Worm (Caenorhabditis elegans): ENCODE data around the gene T07G12.5.

T07G12.5 gene

ce11 chrIV:10505016-10505415 lies 39.9 kb downstream of the T07G12.5 start (continued):
- TF ChIP-seq aly-2 (tag; optimal IDR thresholded peaks at IDR 0.05) (no peak), snu-23 (GFP tag; optimal IDR thresholded peaks at IDR 0.05) (peak; percentile 13), fkh-10 (GFP tag; optimal IDR thresholded peaks at IDR 0.05) (peak; percentile 26), dpl-1 (GFP tag; optimal IDR thresholded peaks at IDR 0.05) (no peak)

ce11 chrIV:10503750-10504232 lies 41.1 kb downstream of the T07G12.5 start:
- TF ChIP-seq C04F5.9 (tag; optimal IDR thresholded peaks at IDR 0.05) (no peak), irx-1 (tag; optimal IDR thresholded peaks at IDR 0.05) (peak; percentile 36), lin-35 (GFP tag; optimal IDR thresholded peaks at IDR 0.05) (peak; percentile 30 to 35), mab-9 (GFP tag; IDR thresholded peaks at IDR 0.05) (no peak), dpl-1 (GFP tag; optimal IDR thresholded peaks at IDR 0.05) (no peak), unc-62 (GFP tag; optimal IDR thresholded peaks at IDR 0.05) (no peak), snpc-4 (tag; optimal IDR thresholded peaks at IDR 0.05) (no peak), efl-1 (optimal IDR thresholded peaks at IDR 0.05) (peak; percentile 41 to 44), efl-1 (GFP tag; optimal IDR thresholded peaks at IDR 0.05 in 1 of 2) (peak; percentile 12 to 23), unc-30 (tag; optimal IDR thresholded peaks at IDR 0.05) (no peak), egl-13 (tag; optimal IDR thresholded peaks at IDR 0.05) (peak; percentile 71), nhr-20 (tag; optimal IDR thresholded peaks at IDR 0.05) (peak; percentile 59), nhr-237 (tag; optimal IDR thresholded peaks at IDR 0.05) (no peak), pax-3 (tag; optimal IDR thresholded peaks at IDR 0.05) (peak; percentile 41), nhr-85 (tag) (no peak), lin-39 (tag; optimal IDR thresholded peaks at IDR 0.05) (no peak), alr-1 (tag; optimal IDR thresholded peaks at IDR 0.05; ENCODE audit: borderline replicate concordance) (no peak), lsy-2 (tag; optimal IDR thresholded peaks at IDR 0.05) (peak; percentile 11 to 65), nhr-19 (GFP tag; conservative IDR thresholded peaks at IDR 0.05) (peak; percentile 47; the same call in 1 of the 2 replicates), rnt-1 (tag; optimal IDR thresholded peaks at IDR 0.05) (peak; percentile 35), swsn-7 (tag; optimal IDR thresholded peaks at IDR 0.05) (peak; percentile 69), tlp-1 (tag; optimal IDR thresholded peaks at IDR 0.05) (no peak), unc-130 (tag; optimal IDR thresholded peaks at IDR 0.05) (no peak), nhr-77 (tag; optimal IDR thresholded peaks at IDR 0.05) (peak; percentile 26), mep-1 (tag; optimal IDR thresholded peaks at IDR 0.05) (peak; percentile 70), ceh-63 (GFP tag; optimal IDR thresholded peaks at IDR 0.05) (no peak), F16B12.6 (tag; optimal IDR thresholded peaks at IDR 0.05) (peak; percentile 23), sox-4 (tag; optimal IDR thresholded peaks at IDR 0.05) (no peak), sptf-1 (tag; optimal IDR thresholded peaks at IDR 0.05) (no peak), fkh-8 (tag; optimal IDR thresholded peaks at IDR 0.05) (peak; percentile 91), lin-13 (GFP tag; optimal IDR thresholded peaks at IDR 0.05) (peak; percentile 33), lin-14 (GFP tag; optimal IDR thresholded peaks at IDR 0.05) (peak; percentile 94), fos-1 (tag; optimal IDR thresholded peaks at IDR 0.05) (peak; percentile 59), Y116A8C.19 (tag; optimal IDR thresholded peaks at IDR 0.05; ENCODE audit: borderline replicate concordance) (no peak), ztf-11 (tag; optimal IDR thresholded peaks at IDR 0.05) (peak in 1 of 2 experiments; percentile 34), fkh-4 (tag; optimal IDR thresholded peaks at IDR 0.05; ENCODE audit: borderline replicate concordance) (no peak), aly-2 (tag; optimal IDR thresholded peaks at IDR 0.05) (no peak), lir-3 (tag; optimal IDR thresholded peaks at IDR 0.05; ENCODE audit: poor library complexity) (peak; percentile 14), nhr-84 (tag; optimal IDR thresholded peaks at IDR 0.05) (no peak), xbp-1 (tag; optimal IDR thresholded peaks at IDR 0.05) (peak; percentile 40), tbx-2 (tag; optimal IDR thresholded peaks at IDR 0.05) (peak; percentile 71), hpl-2 (GFP tag; optimal IDR thresholded peaks at IDR 0.05) (no peak), nhr-90 (tag; optimal IDR thresholded peaks at IDR 0.05; ENCODE audit: poor library complexity) (no peak), nhr-28 (tag; optimal IDR thresholded peaks at IDR 0.05) (no peak), blmp-1 (tag; optimal IDR thresholded peaks at IDR 0.05) (no peak), unc-98 (GFP tag; IDR thresholded peaks at IDR 0.05) (no peak), sup-37 (GFP tag; optimal IDR thresholded peaks at IDR 0.05) (no peak), elt-3 (tag; optimal IDR thresholded peaks at IDR 0.05) (no peak), fkh-10 (GFP tag; optimal IDR thresholded peaks at IDR 0.05) (peak; percentile 95), ces-1 (GFP tag; optimal IDR thresholded peaks at IDR 0.05) (no peak)
